Worm (Caenorhabditis elegans): ENCODE results near the gene C29F5.1.

Gene C29F5.1

ce11 chrII:6303209-6303740, at the start of gene C29F5.1:
TSS of gene C29F5.1 (plus strand) at chrII:6303525.
- TF ChIP-seq nhr-129 (tag; optimal IDR thresholded peaks at IDR 0.05) (peak; percentile 46), F13H6.1 (tag; optimal IDR thresholded peaks at IDR 0.05) (peak; percentile 11), sma-3 (GFP tag; optimal IDR thresholded peaks at IDR 0.05) (no peak), lin-39 (tag; optimal IDR thresholded peaks at IDR 0.05) (no peak), sma-9 (GFP tag; optimal IDR thresholded peaks at IDR 0.05) (peak; percentile 6), sma-9 (tag; optimal IDR thresholded peaks at IDR 0.05) (no peak)

ce11 chrII:6256024-6256423, 47.3 kb upstream of the C29F5.1 start, which contains the start of gene F13H8.5:
TSS of gene F13H8.5 (minus strand) at chrII:6256124.
- no peak for TF ChIP-seq gmeb-1 (tag; optimal IDR thresholded peaks at IDR 0.05)
- no peak for TF ChIP-seq nhr-25 (tag; optimal IDR thresholded peaks at IDR 0.05)
- TF ChIP-seq nhr-77 (tag; optimal IDR thresholded peaks at IDR 0.05) = no peak
- TF ChIP-seq ceh-16 (tag; optimal IDR thresholded peaks at IDR 0.05) = no peak
- no peak for TF ChIP-seq nhr-21 (tag; optimal IDR thresholded peaks at IDR 0.05)
- no peak for TF ChIP-seq F13H6.1 (tag; optimal IDR thresholded peaks at IDR 0.05)
- TF ChIP-seq nhr-12 (tag; optimal IDR thresholded peaks at IDR 0.05) = no peak
- TF ChIP-seq mab-5 (tag; optimal IDR thresholded peaks at IDR 0.05) = no peak
- no peak for TF ChIP-seq ceh-82 (tag; optimal IDR thresholded peaks at IDR 0.05)
- no peak for TF ChIP-seq unc-39 (tag; optimal IDR thresholded peaks at IDR 0.05)
- no peak for TF ChIP-seq C34F6.9 (tag; optimal IDR thresholded peaks at IDR 0.05)
- no peak for TF ChIP-seq lsy-2 (tag; optimal IDR thresholded peaks at IDR 0.05)
- TF ChIP-seq lin-11 (tag; optimal IDR thresholded peaks at IDR 0.05) = no peak
- no peak for TF ChIP-seq crh-2 (tag; optimal IDR thresholded peaks at IDR 0.05)
- TF ChIP-seq peb-1 (tag; optimal IDR thresholded peaks at IDR 0.05) = no peak
- no peak for TF ChIP-seq nhr-11 (tag; optimal IDR thresholded peaks at IDR 0.05)
- TF ChIP-seq zag-1 (tag; optimal IDR thresholded peaks at IDR 0.05) = no peak
- no peak for TF ChIP-seq Y55F3AM.14 (GFP tag; optimal IDR thresholded peaks at IDR 0.05)

ce11 chrII:6257220-6257877, 46.0 kb upstream of the C29F5.1 start:
- TF ChIP-seq ztf-11 (tag; optimal IDR thresholded peaks at IDR 0.05) (no peak), unc-39 (tag; optimal IDR thresholded peaks at IDR 0.05) (no peak), ztf-4 (tag; optimal IDR thresholded peaks at IDR 0.05) (no peak)

ce11 chrII:6259867-6260266, 43.5 kb upstream of the C29F5.1 start, which contains the start of gene F13H8.11:
TSS of gene F13H8.11 (minus strand) at chrII:6260021.
- peak; percentile 50 for TF ChIP-seq sma-9 (GFP tag; optimal IDR thresholded peaks at IDR 0.05)
- TF ChIP-seq sma-9 (tag; optimal IDR thresholded peaks at IDR 0.05) = no peak
- peak; percentile 60 for TF ChIP-seq fos-1 (tag; optimal IDR thresholded peaks at IDR 0.05)
- no peak for TF ChIP-seq nhr-21 (tag; optimal IDR thresholded peaks at IDR 0.05)
- TF ChIP-seq ceh-82 (tag; optimal IDR thresholded peaks at IDR 0.05) = no peak
- no peak for TF ChIP-seq sma-3 (GFP tag; optimal IDR thresholded peaks at IDR 0.05)

- TF ChIP-seq nhr-129 (tag; optimal IDR thresholded peaks at IDR 0.05) = peak; percentile 25
- TF ChIP-seq R02D3.7 (tag; optimal IDR thresholded peaks at IDR 0.05) = no peak
- peak; percentile 66 for TF ChIP-seq fos-1 (tag; optimal IDR thresholded peaks at IDR 0.05)
These were observed 42.6 kb upstream of the C29F5.1 start, which contains the start of gene nmgp-1 for ce11 chrII:6260684-6261083. TSS of gene nmgp-1 (plus strand) at chrII:6260857.

ce11 chrII:6262222-6262621, 41.1 kb upstream of the C29F5.1 start, which contains the start of gene F13H8.12:
TSS of gene F13H8.12 (plus strand) at chrII:6262522.
- TF ChIP-seq C34F6.9 (tag; optimal IDR thresholded peaks at IDR 0.05) = no peak
- no peak for TF ChIP-seq elt-1 (tag; optimal IDR thresholded peaks at IDR 0.05)
- TF ChIP-seq mdl-1 (tag; optimal IDR thresholded peaks at IDR 0.05) = no peak
- TF ChIP-seq fos-1 (tag; optimal IDR thresholded peaks at IDR 0.05) = no peak
- TF ChIP-seq nhr-237 (tag; optimal IDR thresholded peaks at IDR 0.05) = no peak
- TF ChIP-seq peb-1 (tag; optimal IDR thresholded peaks at IDR 0.05) = no peak
- no peak for TF ChIP-seq ZK546.5 (tag; optimal IDR thresholded peaks at IDR 0.05)
- no peak for TF ChIP-seq lin-13 (GFP tag; optimal IDR thresholded peaks at IDR 0.05)
- TF ChIP-seq egl-27 (tag; optimal IDR thresholded peaks at IDR 0.05) = no peak
- TF ChIP-seq ceh-82 (tag; optimal IDR thresholded peaks at IDR 0.05) = no peak
- no peak for TF ChIP-seq lin-39 (tag; optimal IDR thresholded peaks at IDR 0.05)
- no peak for TF ChIP-seq nhr-11 (tag; optimal IDR thresholded peaks at IDR 0.05)
- TF ChIP-seq ama-1 (optimal IDR thresholded peaks at IDR 0.05) = no peak

All from whole organism, L2 larva.